Worm (Caenorhabditis elegans): ENCODE results near the gene F44D12.16.

ce11 chrIV:10059175-10059574 is 30.3 kb downstream of the F44D12.16 start:
- TF ChIP-seq ama-1 (optimal IDR thresholded peaks at IDR 0.05): no peak
- TF ChIP-seq zfp-2 (tag; optimal IDR thresholded peaks at IDR 0.05): no peak
- TF ChIP-seq lin-13 (GFP tag; optimal IDR thresholded peaks at IDR 0.05): no peak
- TF ChIP-seq nhr-77 (tag; optimal IDR thresholded peaks at IDR 0.05): peak; percentile 41
- TF ChIP-seq nhr-28 (tag; optimal IDR thresholded peaks at IDR 0.05): peak; percentile 57
